Worm (Caenorhabditis elegans): ENCODE data around the gene mig-6.

Gene mig-6

ce11 chrV:7786639-7787038, 40.4 kb upstream of the mig-6 start:
- TF ChIP-seq F26F4.8 (GFP tag; conservative IDR thresholded peaks at IDR 0.05), result no peak
- TF ChIP-seq lir-3 (tag; optimal IDR thresholded peaks at IDR 0.05), result no peak
- TF ChIP-seq lin-39 (tag; optimal IDR thresholded peaks at IDR 0.05), result no peak
- no peak for TF ChIP-seq ZK337.2 (GFP tag; IDR thresholded peaks at IDR 0.05)
- no peak for TF ChIP-seq dpl-1 (GFP tag; optimal IDR thresholded peaks at IDR 0.05)
- no peak for TF ChIP-seq lin-13 (GFP tag; optimal IDR thresholded peaks at IDR 0.05)
- no peak for TF ChIP-seq Y75B8A.6 (GFP tag; IDR thresholded peaks at IDR 0.05)
- TF ChIP-seq Y5F2A.4 (GFP tag; optimal IDR thresholded peaks at IDR 0.05), result no peak
- no peak for TF ChIP-seq hif-1 (tag; optimal IDR thresholded peaks at IDR 0.05)
- TF ChIP-seq nhr-48 (tag; optimal IDR thresholded peaks at IDR 0.05), result peak; percentile 52
- peak; percentile 41; the same call in 1 of the 2 replicates for TF ChIP-seq pha-4 (GFP tag; IDR thresholded peaks at IDR 0.05)
- TF ChIP-seq pha-4 (tag; optimal IDR thresholded peaks at IDR 0.05), result no peak
- no peak for TF ChIP-seq F37D6.2 (tag; optimal IDR thresholded peaks at IDR 0.05)
- no peak for TF ChIP-seq php-3 (GFP tag; IDR thresholded peaks at IDR 0.05)
- no peak for TF ChIP-seq nhr-11 (tag; optimal IDR thresholded peaks at IDR 0.05)
- peak; percentile 44; the same call in 1 of the 2 replicates for TF ChIP-seq T26A8.4 (GFP tag; IDR thresholded peaks at IDR 0.05)
- TF ChIP-seq nhr-237 (tag; optimal IDR thresholded peaks at IDR 0.05), result no peak
- TF ChIP-seq lin-1 (GFP tag; IDR thresholded peaks at IDR 0.05), result 0 out of 2 replicates have a peak, but pooled peaks have one; percentile 27
- TF ChIP-seq spr-3 (GFP tag; optimal IDR thresholded peaks at IDR 0.05), result no peak
- TF ChIP-seq nhr-28 (tag; optimal IDR thresholded peaks at IDR 0.05), result peak; percentile 50
- TF ChIP-seq dmd-9 (GFP tag; IDR thresholded peaks at IDR 0.05), result no peak
- no peak for TF ChIP-seq ceh-28 (tag; optimal IDR thresholded peaks at IDR 0.05)
- peak; percentile 30; the same call in 1 of the 2 replicates for TF ChIP-seq tra-1 (GFP tag; IDR thresholded peaks at IDR 0.05)
- TF ChIP-seq nhr-102 (tag; optimal IDR thresholded peaks at IDR 0.05), result no peak
- no peak for TF ChIP-seq Y48G9A.11 (GFP tag; IDR thresholded peaks at IDR 0.05)
- TF ChIP-seq attf-4 (tag; optimal IDR thresholded peaks at IDR 0.05), result no peak
- peak; percentile 13 for TF ChIP-seq mxl-3 (GFP tag; optimal IDR thresholded peaks at IDR 0.05)
- no peak for TF ChIP-seq ceh-62 (tag; optimal IDR thresholded peaks at IDR 0.05)
- no peak for TF ChIP-seq zag-1 (tag; optimal IDR thresholded peaks at IDR 0.05)
- TF ChIP-seq F44E2.7 (GFP tag; IDR thresholded peaks at IDR 0.05), result no peak
- peak; percentile 50 for TF ChIP-seq dmd-6 (GFP tag; IDR thresholded peaks at IDR 0.05)
- TF ChIP-seq duxl-1 (tag; optimal IDR thresholded peaks at IDR 0.05; ENCODE audit: poor library complexity), result no peak
- TF ChIP-seq R02D3.7 (tag; optimal IDR thresholded peaks at IDR 0.05), result no peak
- no peak for TF ChIP-seq aly-2 (tag; optimal IDR thresholded peaks at IDR 0.05)
- no peak for TF ChIP-seq unc-62 (GFP tag; optimal IDR thresholded peaks at IDR 0.05 in 1 of 2)
- no peak for TF ChIP-seq unc-62 (tag; optimal IDR thresholded peaks at IDR 0.05)
- no peak for TF ChIP-seq D1046.2 (GFP tag; IDR thresholded peaks at IDR 0.05)
- TF ChIP-seq lim-7 (GFP tag; IDR thresholded peaks at IDR 0.05), result no peak
- no peak for TF ChIP-seq nhr-6 (tag; optimal IDR thresholded peaks at IDR 0.05)
- no peak for TF ChIP-seq spr-1 (tag; optimal IDR thresholded peaks at IDR 0.05)
- TF ChIP-seq aha-1 (tag), result no peak
- no peak for TF ChIP-seq madf-9 (GFP tag; conservative IDR thresholded peaks at IDR 0.05)
- TF ChIP-seq zip-2 (tag; optimal IDR thresholded peaks at IDR 0.05), result no peak
- TF ChIP-seq tag-97 (GFP tag; IDR thresholded peaks at IDR 0.05), result no peak
- no peak for TF ChIP-seq egl-27 (tag; optimal IDR thresholded peaks at IDR 0.05)
- TF ChIP-seq lin-15B (tag; optimal IDR thresholded peaks at IDR 0.05), result no peak
- no peak for TF ChIP-seq zfp-3 (GFP tag; conservative IDR thresholded peaks at IDR 0.05)
- no peak for TF ChIP-seq dmd-8 (GFP tag; IDR thresholded peaks at IDR 0.05)
- TF ChIP-seq F49E8.2 (tag; optimal IDR thresholded peaks at IDR 0.05; ENCODE audit: borderline replicate concordance), result no peak
- TF ChIP-seq ceh-20 (GFP tag; IDR thresholded peaks at IDR 0.05), result no peak
- TF ChIP-seq hlh-30 (tag; optimal IDR thresholded peaks at IDR 0.05; ENCODE audit: insufficient read depth), result peak; percentile 57
- no peak for TF ChIP-seq nhr-25 (tag; optimal IDR thresholded peaks at IDR 0.05; ENCODE audit: borderline replicate concordance, insufficient read depth)
- TF ChIP-seq gei-8 (GFP tag; optimal IDR thresholded peaks at IDR 0.05), result no peak
